Worm (Caenorhabditis elegans) whole organism, midembryonic: ENCODE measurements around the gene C02F5.13.

Source experiments
- T22C8.4 ChIP-seq: fragments of 200-800 bp; sonication (Bioruptor generic); IDR thresholded peaks from 2 replicates; pipeline ENCODE4 v1.3.6; 2022; ENCODE audit warnings: missing genetic modification characterization, missing compliant biosample characterization
- cog-1 ChIP-seq: sonication (generic microtip); optimal IDR thresholded peaks from 2 replicates; lab custom pipeline; 2016; ENCODE audit warnings: missing genetic modification characterization, missing compliant biosample characterization
- flt-1 ChIP-seq: fragments of 200-800 bp; sonication (Bioruptor generic); IDR thresholded peaks from 2 replicates; pipeline ENCODE4 v1.3.6; 2022; ENCODE audit warnings: missing genetic modification characterization, missing compliant biosample characterization
- klf-2 ChIP-seq: fragments of 200-800 bp; sonication (Bioruptor generic); conservative IDR thresholded peaks from 2 replicates; pipeline ENCODE4 v1.3.6; 2022; ENCODE audit warnings: missing genetic modification reagents, missing genetic modification characterization, missing compliant biosample characterization
- med-1 ChIP-seq: sonication (generic microtip); optimal IDR thresholded peaks from 2 replicates; lab custom pipeline; 2017; ENCODE audit warnings: missing genetic modification characterization, mild to moderate bottlenecking, missing compliant biosample characterization, antibody characterized with exemption, missing genetic modification reagents; ENCODE audit not compliant: insufficient read depth
- ref-1 ChIP-seq: fragments of 200-800 bp; sonication (Bioruptor generic); conservative IDR thresholded peaks from 2 replicates; pipeline ENCODE4 v1.3.6; 2022; ENCODE audit warnings: missing genetic modification reagents, missing genetic modification characterization, missing compliant biosample characterization
- tab-1 ChIP-seq: fragments of 200-800 bp; sonication (Bioruptor generic); IDR thresholded peaks from 2 replicates; pipeline ENCODE4 v1.3.6; 2022; ENCODE audit warnings: missing genetic modification characterization, missing compliant biosample characterization
- ztf-23 ChIP-seq: fragments of 200-800 bp; sonication (Bioruptor generic); IDR thresholded peaks from 2 replicates; pipeline ENCODE4 v1.3.6; 2022; ENCODE audit warnings: missing genetic modification reagents, missing genetic modification characterization, missing compliant biosample characterization
- ztf-29 ChIP-seq: fragments of 200-800 bp; sonication (Bioruptor generic); IDR thresholded peaks from 2 replicates; pipeline ENCODE4 v1.3.6; 2022; ENCODE audit warnings: missing genetic modification reagents, missing genetic modification characterization, missing compliant biosample characterization

C02F5.13 gene

DNA sequence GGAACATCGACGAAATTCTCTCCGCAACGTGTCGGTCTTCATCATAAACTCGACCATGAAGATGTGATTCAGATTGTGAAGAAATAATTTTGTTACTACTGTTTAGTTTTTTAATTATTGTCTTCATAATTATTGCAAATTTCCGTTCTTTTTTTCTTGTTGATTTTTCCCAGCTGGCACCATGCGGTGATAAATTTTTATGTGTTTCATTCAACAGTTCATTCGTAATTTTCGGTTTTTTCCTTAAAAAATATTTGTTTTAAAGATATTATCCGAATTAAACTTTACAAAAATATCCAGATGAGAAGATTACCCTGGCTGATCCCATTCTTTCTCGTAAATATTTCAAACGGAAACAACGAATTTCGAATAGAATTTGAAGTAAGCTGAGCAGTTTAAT, at the start of gene C02F5.13:
TSS of gene C02F5.13 (plus strand) at position 301 of the 400 bp plus-strand sequence.
- TF ChIP-seq ztf-29 (GFP tag; lab: Robert Waterston, UW), result no peak
- no peak for TF ChIP-seq tab-1 (GFP tag; lab: Robert Waterston, UW)
- no peak for TF ChIP-seq ref-1
- TF ChIP-seq T22C8.4, result no peak
- TF ChIP-seq klf-2 (GFP tag; lab: Robert Waterston, UW), result no peak
- no peak for TF ChIP-seq ztf-23 (GFP tag; lab: Robert Waterston, UW)

DNA sequence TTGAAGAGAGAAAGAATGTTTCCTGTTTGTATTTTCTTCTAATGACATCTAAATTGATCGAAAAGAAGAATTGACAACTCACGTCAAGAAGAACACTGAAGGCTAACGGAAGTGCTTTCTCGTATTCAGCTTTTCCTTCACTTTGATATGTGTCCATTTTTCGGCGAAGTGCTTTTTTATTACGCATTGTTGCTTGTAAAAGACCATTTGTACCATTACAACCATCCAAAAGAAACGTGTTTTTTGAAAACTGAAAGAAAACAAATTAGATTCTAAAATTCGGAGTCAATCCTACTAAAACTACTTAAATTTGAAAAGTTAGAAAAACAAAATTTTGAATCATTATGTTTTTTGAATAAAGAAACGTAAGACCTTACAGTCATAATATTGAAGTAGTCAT, 48.1 kb upstream of the C02F5.13 start:
- TF ChIP-seq klf-2 (GFP tag; lab: Robert Waterston, UW), result no peak
- TF ChIP-seq flt-1, result no peak

DNA sequence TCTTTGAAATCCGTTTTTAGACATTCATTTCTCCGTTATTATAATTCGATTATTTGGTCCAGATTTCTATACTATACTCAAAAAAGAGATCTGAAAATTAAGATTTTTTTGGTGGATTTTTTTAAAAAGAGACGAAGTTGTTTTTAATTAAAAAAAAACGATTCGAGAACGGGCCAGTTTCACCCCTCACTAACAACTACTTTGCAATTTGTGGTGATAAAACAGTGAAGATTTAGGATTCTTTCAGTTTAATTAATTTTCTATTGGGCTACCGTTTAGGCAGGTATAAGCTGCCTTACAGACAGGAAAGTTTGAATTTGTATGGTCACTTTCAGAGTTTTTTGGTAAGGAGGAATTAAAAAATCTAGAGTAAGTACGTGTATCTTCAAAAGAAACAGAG, 46.0 kb upstream of the C02F5.13 start, which contains the start of gene unc-36:
TSS of gene unc-36 (minus strand) at position 101 of the 400 bp plus-strand sequence.
- TF ChIP-seq med-1 (GFP tag; lab: Kevin White, UChicago) (no peak), klf-2 (GFP tag; lab: Robert Waterston, UW) (no peak), T22C8.4 (no peak), tab-1 (GFP tag; lab: Robert Waterston, UW) (no peak), flt-1 (no peak), ztf-29 (GFP tag; lab: Robert Waterston, UW) (no peak), ztf-23 (GFP tag; lab: Robert Waterston, UW) (no peak), ref-1 (no peak), cog-1 (tag; lab: Kevin White, UChicago) (no peak)

DNA sequence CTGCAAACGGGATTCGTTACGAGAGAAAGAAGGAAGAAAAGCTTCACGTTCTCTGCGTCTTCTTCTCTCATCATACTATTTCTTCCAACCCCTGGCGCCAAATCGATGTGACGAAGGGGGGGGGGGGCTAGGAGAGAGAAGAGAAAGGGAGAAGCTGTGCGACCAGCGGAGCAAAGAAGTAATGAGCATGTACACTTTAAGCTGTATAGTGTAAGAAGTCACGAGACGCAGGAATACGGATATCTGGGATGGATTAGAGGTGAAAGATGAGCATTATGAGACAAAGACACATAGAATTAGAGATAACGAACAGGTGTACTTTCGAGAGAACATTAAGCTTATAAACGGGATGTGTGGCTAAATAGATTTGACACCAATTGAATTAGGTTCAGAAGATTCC, 45.4 kb upstream of the C02F5.13 start:
- TF ChIP-seq ztf-29 (GFP tag; lab: Robert Waterston, UW), result no peak
- no peak for TF ChIP-seq T22C8.4
- no peak for TF ChIP-seq ztf-23 (GFP tag; lab: Robert Waterston, UW)
- no peak for TF ChIP-seq ref-1
- no peak for TF ChIP-seq med-1 (GFP tag; lab: Kevin White, UChicago)
- TF ChIP-seq flt-1, result no peak
- no peak for TF ChIP-seq cog-1 (tag; lab: Kevin White, UChicago)
- no peak for TF ChIP-seq tab-1 (GFP tag; lab: Robert Waterston, UW)
- no peak for TF ChIP-seq klf-2 (GFP tag; lab: Robert Waterston, UW)

DNA sequence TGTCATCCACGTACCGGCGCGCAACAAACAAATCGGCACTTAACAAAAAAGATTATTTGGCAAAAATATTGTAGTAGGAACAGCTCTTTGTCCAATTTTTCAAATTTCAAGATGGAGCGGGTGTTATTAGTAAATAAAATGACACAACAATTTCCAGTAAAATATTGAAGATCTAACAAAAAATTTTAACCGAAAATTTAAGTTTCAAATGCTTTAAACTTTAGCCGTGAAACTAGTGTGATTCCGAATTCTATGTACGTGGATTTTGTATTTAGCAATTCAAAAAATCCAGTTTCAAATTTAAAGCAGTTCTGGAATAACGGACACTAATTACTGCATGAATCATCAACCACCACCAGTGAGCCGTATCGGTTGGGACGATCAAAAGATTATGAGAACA, 44.4 kb upstream of the C02F5.13 start, which contains the start of gene snb-5:
TSS of gene snb-5 (plus strand) at position 301 of the 400 bp plus-strand sequence.
- no peak for TF ChIP-seq tab-1 (GFP tag; lab: Robert Waterston, UW)
- TF ChIP-seq ztf-29 (GFP tag; lab: Robert Waterston, UW), result no peak
- no peak for TF ChIP-seq ref-1
- no peak for TF ChIP-seq med-1 (GFP tag; lab: Kevin White, UChicago)
- no peak for TF ChIP-seq T22C8.4
- no peak for TF ChIP-seq cog-1 (tag; lab: Kevin White, UChicago)
- TF ChIP-seq flt-1, result no peak

DNA sequence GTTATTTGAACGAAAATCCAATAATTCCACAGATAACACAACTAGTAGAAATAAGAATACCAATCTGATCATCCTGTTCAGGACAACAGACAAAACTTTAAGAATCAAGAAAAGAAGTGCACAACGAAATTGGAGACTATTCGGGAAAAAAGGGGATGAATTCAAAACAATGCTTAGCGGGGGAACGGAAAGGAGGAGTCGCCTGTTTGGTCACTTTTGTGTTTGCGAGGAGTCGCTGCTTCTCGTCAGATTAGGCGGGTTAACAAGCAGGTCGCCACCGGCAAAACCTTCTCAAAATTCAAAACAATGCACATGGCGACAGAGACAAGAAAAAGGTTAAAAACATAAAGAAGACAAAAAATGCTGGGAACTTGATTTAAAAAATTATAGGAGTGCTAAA, 37.4 kb upstream of the C02F5.13 start, which contains the start of gene C30A5.10:
TSS of gene C30A5.10 (minus strand) at position 101 of the 400 bp plus-strand sequence.
- TF ChIP-seq klf-2 (GFP tag; lab: Robert Waterston, UW) (no peak), cog-1 (tag; lab: Kevin White, UChicago) (no peak), T22C8.4 (no peak), flt-1 (no peak), ztf-29 (GFP tag; lab: Robert Waterston, UW) (no peak), ref-1 (no peak), tab-1 (GFP tag; lab: Robert Waterston, UW) (no peak)

DNA sequence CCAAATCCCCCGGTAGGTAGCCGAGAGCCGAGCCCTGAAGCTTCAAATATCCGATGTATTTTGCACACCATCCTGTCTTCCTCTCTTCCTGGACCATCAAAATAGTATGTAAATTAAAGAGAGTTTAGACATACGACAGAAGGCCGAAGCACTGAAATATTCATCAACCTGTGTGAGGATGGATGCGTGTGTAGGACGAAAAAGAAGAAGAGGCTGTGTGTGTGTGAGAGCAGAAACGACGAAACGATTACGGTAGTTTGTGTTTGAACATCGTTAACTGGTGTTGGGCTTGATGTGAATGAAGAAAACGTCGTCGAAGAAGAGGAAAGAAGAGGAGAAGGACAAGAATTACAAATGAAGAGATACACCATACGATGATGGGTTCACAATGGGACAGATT, 35.6 kb upstream of the C02F5.13 start:
- no peak for TF ChIP-seq med-1 (GFP tag; lab: Kevin White, UChicago)
- TF ChIP-seq tab-1 (GFP tag; lab: Robert Waterston, UW), result no peak
- no peak for TF ChIP-seq ztf-23 (GFP tag; lab: Robert Waterston, UW)
- no peak for TF ChIP-seq T22C8.4
- TF ChIP-seq ref-1, result no peak

DNA sequence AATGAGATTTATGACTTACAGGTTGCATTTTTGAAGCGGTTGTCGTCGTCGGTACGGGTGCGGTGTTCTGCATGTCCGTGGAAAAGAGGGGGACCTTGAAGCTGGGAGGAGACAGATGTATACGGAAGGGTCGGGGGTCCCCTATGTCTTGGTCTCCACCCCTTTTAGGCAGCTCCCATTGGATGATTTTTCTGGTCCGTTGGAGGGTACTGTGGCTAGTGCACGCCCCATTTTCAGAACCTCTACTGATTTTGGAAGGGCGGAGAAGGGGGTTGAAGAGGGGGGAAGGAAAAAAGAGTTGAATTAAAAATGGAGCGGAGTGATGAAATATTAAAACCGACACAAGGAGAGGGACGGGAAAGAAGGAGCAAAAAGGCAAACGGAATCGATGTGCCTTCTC, 30.9 kb upstream of the C02F5.13 start, which contains the start of gene unc-86:
TSS of gene unc-86 (minus strand) at position 113 of the 400 bp plus-strand sequence.
- TF ChIP-seq cog-1 (tag; lab: Kevin White, UChicago), result no peak
- TF ChIP-seq klf-2 (GFP tag; lab: Robert Waterston, UW), result no peak
- no peak for TF ChIP-seq ztf-29 (GFP tag; lab: Robert Waterston, UW)
- TF ChIP-seq ref-1, result no peak
- TF ChIP-seq med-1 (GFP tag; lab: Kevin White, UChicago), result no peak
- no peak for TF ChIP-seq ztf-23 (GFP tag; lab: Robert Waterston, UW)
- no peak for TF ChIP-seq tab-1 (GFP tag; lab: Robert Waterston, UW)
- TF ChIP-seq T22C8.4, result no peak
- no peak for TF ChIP-seq flt-1

DNA sequence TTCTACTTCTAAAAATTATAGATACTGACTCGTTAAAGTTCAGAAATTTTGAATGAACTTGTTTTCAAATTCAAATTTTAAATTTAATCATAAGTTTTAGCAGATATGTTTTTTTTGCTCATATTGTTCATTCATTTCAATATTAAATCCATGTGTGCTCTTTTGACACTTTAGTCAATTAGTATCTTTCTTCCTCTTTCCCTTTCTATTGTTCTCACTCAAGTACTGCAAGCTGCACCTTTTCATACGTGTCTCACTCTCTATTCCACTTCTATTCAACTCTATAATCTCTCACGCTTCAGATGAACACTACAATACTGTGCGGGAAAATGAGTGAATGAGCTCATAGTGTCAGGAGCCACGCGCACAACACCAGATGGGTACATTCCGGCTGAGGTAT, 29.2 kb upstream of the C02F5.13 start, which contains the start of gene C30A5.16:
TSS of gene C30A5.16 (plus strand) at position 301 of the 400 bp plus-strand sequence.
- TF ChIP-seq ref-1 (no peak), flt-1 (no peak), klf-2 (GFP tag; lab: Robert Waterston, UW) (no peak), ztf-23 (GFP tag; lab: Robert Waterston, UW) (no peak), tab-1 (GFP tag; lab: Robert Waterston, UW) (no peak), med-1 (GFP tag; lab: Kevin White, UChicago) (no peak), cog-1 (tag; lab: Kevin White, UChicago) (no peak), T22C8.4 (no peak), ztf-29 (GFP tag; lab: Robert Waterston, UW) (no peak)

DNA sequence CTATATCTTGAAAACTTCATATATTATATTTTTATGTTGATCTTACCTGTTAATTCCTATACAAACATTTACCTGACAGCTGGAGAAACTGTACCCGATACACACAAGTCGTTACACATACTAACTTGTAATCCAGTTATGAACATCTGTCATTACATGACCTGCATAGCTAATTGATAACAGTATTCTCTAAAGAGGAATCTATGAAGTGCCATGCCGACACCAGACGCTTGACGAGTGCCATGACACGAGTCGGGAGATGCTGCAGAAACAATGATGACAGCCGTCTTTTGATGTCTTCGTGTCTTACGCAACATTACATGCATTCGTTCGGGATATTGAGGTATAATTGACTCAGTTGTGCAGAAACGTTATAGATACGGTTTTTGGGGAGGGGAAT, 27.1 kb upstream of the C02F5.13 start:
- no peak for TF ChIP-seq T22C8.4
- TF ChIP-seq flt-1, result no peak
- TF ChIP-seq tab-1 (GFP tag; lab: Robert Waterston, UW), result no peak
- TF ChIP-seq med-1 (GFP tag; lab: Kevin White, UChicago), result no peak
- TF ChIP-seq klf-2 (GFP tag; lab: Robert Waterston, UW), result no peak
- TF ChIP-seq ref-1, result no peak
- TF ChIP-seq cog-1 (tag; lab: Kevin White, UChicago), result no peak
- TF ChIP-seq ztf-23 (GFP tag; lab: Robert Waterston, UW), result no peak
- no peak for TF ChIP-seq ztf-29 (GFP tag; lab: Robert Waterston, UW)
